Fruit fly (Drosophila melanogaster) whole organism, wandering third instar larva: ENCODE data around the gene mRpL33.

Experiments
- Abd-B ChIP-seq: fragments of >200 bp; optimal IDR thresholded peaks from 2 replicates; lab custom pipeline; 2017; ENCODE audit warnings: missing biosample characterization, missing genetic modification characterization
- CG32264 ChIP-seq: fragments of 200-800 bp; sonication (Bioruptor generic); optimal IDR thresholded peaks from 2 replicates; lab custom pipeline; 2016; ENCODE audit warnings: missing biosample characterization, missing genetic modification characterization
- CG9705 ChIP-seq: fragments of 200-800 bp; sonication (Bioruptor generic); optimal IDR thresholded peaks from 2 replicates; lab custom pipeline; 2018; ENCODE audit warnings: missing biosample characterization, mild to moderate bottlenecking, missing genetic modification characterization
- Dif ChIP-seq: fragments of 200-275, 200-300 bp; sonication (Bioruptor generic); optimal IDR thresholded peaks from 2 replicates; lab custom pipeline; 2018; ENCODE audit warnings: missing biosample characterization, missing genetic modification characterization; ENCODE audit not compliant: partially characterized antibody
- GATAd ChIP-seq: sonication (Bioruptor generic); optimal IDR thresholded peaks from 2 replicates; lab custom pipeline; 2016; ENCODE audit warnings: missing biosample characterization, missing genetic modification characterization
- HLH106 ChIP-seq: fragments of 200-800 bp; optimal IDR thresholded peaks from 3 replicates; lab custom pipeline; 2019; ENCODE audit warnings: missing biosample characterization, mild to moderate bottlenecking, missing genetic modification characterization, moderate library complexity
- Hnf4 ChIP-seq: fragments of 200-800 bp; sonication (Bioruptor generic); optimal IDR thresholded peaks from 2 replicates; lab custom pipeline; 2016; ENCODE audit warnings: missing biosample characterization, mild to moderate bottlenecking, missing genetic modification characterization
- Hr78 ChIP-seq: fragments of >200 bp; optimal IDR thresholded peaks from 2 replicates; lab custom pipeline; 2017; ENCODE audit warnings: missing biosample characterization, missing genetic modification characterization
- Hr83 ChIP-seq: fragments of 200-300 bp; sonication (Bioruptor generic); optimal IDR thresholded peaks from 2 replicates; lab custom pipeline; 2016; ENCODE audit warnings: missing biosample characterization, mild to moderate bottlenecking, missing genetic modification characterization, moderate library complexity; ENCODE audit not compliant: poor library complexity, severe bottlenecking
- Jra ChIP-seq: sonication (Bioruptor generic); optimal IDR thresholded peaks from 2 replicates; lab custom pipeline; 2016; ENCODE audit warnings: missing biosample characterization, missing genetic modification characterization
- Myc ChIP-seq: fragments of >200 bp; optimal IDR thresholded peaks from 2 replicates; lab custom pipeline; 2017
- N ChIP-seq: fragments of >200 bp; optimal IDR thresholded peaks from 2 replicates; lab custom pipeline; 2018; ENCODE audit warnings: missing biosample characterization, missing external identifiers, missing genetic modification characterization
- OdsH ChIP-seq: fragments of 200-800 bp; sonication (Bioruptor generic); optimal IDR thresholded peaks from 2 replicates; lab custom pipeline; 2016; ENCODE audit warnings: missing biosample characterization, mild to moderate bottlenecking, missing genetic modification characterization
- Rel ChIP-seq, 2 experiments: fragments of 200-800 bp; sonication (Bioruptor generic) in 1 of 2; optimal IDR thresholded peaks; 2 replicates in 1 of 2; 3 replicates in 1 of 2; lab custom pipeline; 2016 to 2019; ENCODE audit warnings: mild to moderate bottlenecking in 2 of 2, missing biosample characterization in 2 of 2, missing genetic modification characterization in 2 of 2, moderate library complexity in 1 of 2
- Sp1 ChIP-seq: fragments of 200-800 bp; sonication (Bioruptor generic); optimal IDR thresholded peaks from 3 replicates; lab custom pipeline; 2019; ENCODE audit warnings: missing biosample characterization, mild to moderate bottlenecking, missing genetic modification characterization, moderate library complexity
- Vsx2 ChIP-seq: fragments of 200-300, 225-300 bp; sonication (Bioruptor generic); optimal IDR thresholded peaks from 2 replicates; lab custom pipeline; 2018; ENCODE audit warnings: missing biosample characterization, missing genetic modification characterization; ENCODE audit not compliant: partially characterized antibody
- br ChIP-seq: fragments of 200-800 bp; sonication (Bioruptor generic); optimal IDR thresholded peaks from 2 replicates; lab custom pipeline; 2016; ENCODE audit warnings: missing biosample characterization, missing genetic modification characterization
- brk ChIP-seq: fragments of 200-800 bp; sonication (Bioruptor generic); optimal IDR thresholded peaks from 2 replicates; lab custom pipeline; 2016; ENCODE audit warnings: missing biosample characterization, mild to moderate bottlenecking, missing genetic modification characterization
- dl ChIP-seq, 2 experiments: fragments of 175-275, 200-275 bp in 1 of 2; fragments of 200-275 bp in 1 of 2; sonication (Bioruptor generic); optimal IDR thresholded peaks; lab custom pipeline; 2018; ENCODE audit warnings: mild to moderate bottlenecking in 2 of 2, missing biosample characterization in 2 of 2, missing genetic modification characterization in 2 of 2, moderate library complexity in 2 of 2; ENCODE audit not compliant: partially characterized antibody in 2 of 2, insufficient read depth in 1 of 2
- dmrt93B ChIP-seq: fragments of 200-800 bp; sonication (Bioruptor generic); optimal IDR thresholded peaks from 2 replicates; lab custom pipeline; 2018; ENCODE audit warnings: missing biosample characterization, mild to moderate bottlenecking, missing genetic modification characterization
- ey ChIP-seq: fragments of 200-800 bp; sonication (Bioruptor generic); optimal IDR thresholded peaks from 2 replicates; lab custom pipeline; 2016; ENCODE audit warnings: missing biosample characterization, missing genetic modification characterization
- foxo ChIP-seq, 2 experiments: fragments of 200-800 bp; sonication (Bioruptor generic); optimal IDR thresholded peaks; 2 replicates in 1 of 2; 3 replicates in 1 of 2; lab custom pipeline; 2016 to 2017; ENCODE audit warnings: missing biosample characterization in 2 of 2, missing genetic modification characterization in 2 of 2
- fru ChIP-seq: fragments of 200-800 bp; sonication (Bioruptor generic); optimal IDR thresholded peaks from 3 replicates; lab custom pipeline; 2016; ENCODE audit warnings: missing biosample characterization, mild to moderate bottlenecking, missing genetic modification characterization
- h ChIP-seq: fragments of 200-800 bp; sonication (Bioruptor generic); optimal IDR thresholded peaks from 3 replicates; lab custom pipeline; 2016; ENCODE audit warnings: missing biosample characterization, mild to moderate bottlenecking, missing genetic modification characterization
- jim ChIP-seq: fragments of 175-275, 200-325 bp; sonication (Bioruptor generic); optimal IDR thresholded peaks from 2 replicates; lab custom pipeline; 2016; ENCODE audit warnings: missing biosample characterization, mild to moderate bottlenecking, missing genetic modification characterization
- lola ChIP-seq: fragments of >200 bp; optimal IDR thresholded peaks from 2 replicates; lab custom pipeline; 2017; ENCODE audit warnings: missing biosample characterization, missing genetic modification characterization
- pan ChIP-seq: fragments of >200 bp; optimal IDR thresholded peaks from 2 replicates; lab custom pipeline; 2017
- psq ChIP-seq: fragments of 200-800 bp; sonication (Bioruptor generic); optimal IDR thresholded peaks from 3 replicates; lab custom pipeline; 2017; ENCODE audit warnings: missing biosample characterization, mild to moderate bottlenecking, missing genetic modification characterization, moderate library complexity
- rgr ChIP-seq: fragments of 200-800 bp; sonication (Bioruptor generic); optimal IDR thresholded peaks from 3 replicates; lab custom pipeline; 2016; ENCODE audit warnings: missing biosample characterization, mild to moderate bottlenecking, missing genetic modification characterization
- sage ChIP-seq: fragments of 200-800 bp; sonication (Bioruptor generic); optimal IDR thresholded peaks from 2 replicates; lab custom pipeline; 2016; ENCODE audit warnings: missing biosample characterization, mild to moderate bottlenecking, missing genetic modification characterization
- sv ChIP-seq: fragments of 200-800 bp; sonication (Bioruptor generic); optimal IDR thresholded peaks from 3 replicates; lab custom pipeline; 2016; ENCODE audit warnings: missing biosample characterization, missing genetic modification characterization
- tai ChIP-seq: sonication (Bioruptor generic); optimal IDR thresholded peaks from 2 replicates; lab custom pipeline; 2016; ENCODE audit warnings: missing biosample characterization, missing genetic modification characterization
- usp ChIP-seq: fragments of >200 bp; optimal IDR thresholded peaks from 2 replicates; lab custom pipeline; 2017; ENCODE audit warnings: missing biosample characterization, missing genetic modification characterization
- woc ChIP-seq: sonication (Bioruptor generic); optimal IDR thresholded peaks from 2 replicates; lab custom pipeline; 2016; ENCODE audit warnings: missing biosample characterization, mild to moderate bottlenecking, missing genetic modification characterization

mRpL33 gene

DNA sequence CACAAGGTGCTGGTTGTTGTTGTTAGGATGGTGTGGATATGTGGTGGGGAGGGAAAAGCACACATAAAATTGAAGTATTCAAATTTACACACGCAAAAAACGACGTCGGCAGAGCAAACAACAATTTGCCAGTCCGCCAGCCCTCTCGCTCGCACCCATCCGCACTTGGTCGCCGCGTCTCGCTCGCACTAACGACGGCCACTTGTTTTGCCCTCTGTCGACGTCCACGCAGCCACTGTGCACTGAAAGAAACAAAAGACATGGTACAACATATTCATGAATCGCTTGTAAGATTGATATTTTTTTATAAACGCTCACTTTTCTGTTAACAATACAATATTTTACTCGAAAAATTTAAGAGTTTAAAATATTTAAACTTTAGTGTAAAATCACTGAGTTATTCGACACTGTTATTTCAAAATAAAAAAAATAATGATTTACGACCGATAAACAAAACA, 1.9 kb upstream of the mRpL33 start:
- TF ChIP-seq Abd-B (GFP tag; lab: Kevin White, UChicago) (no peak), CG32264 (GFP tag; lab: Kevin White, UChicago) (peak; percentile 25), ey (peak; percentile 80), HLH106 (tag; lab: Kevin White, UChicago) (peak; percentile 77), GATAd (GFP tag; lab: Kevin White, UChicago) (no peak), OdsH (GFP tag; lab: Kevin White, UChicago) (peak; percentile 71), sv (peak; percentile 34), N (GFP tag; lab: Kevin White, UChicago) (no peak), br (GFP tag; lab: Kevin White, UChicago) (peak; percentile 76), h (GFP tag; lab: Kevin White, UChicago) (peak; percentile 77), Hr83 (GFP tag; lab: Kevin White, UChicago) (peak; percentile 56), Rel (GFP tag; optimal IDR thresholded peaks at IDR 0.05; lab: Kevin White, UChicago) (no peak), Rel (tag; optimal IDR thresholded peaks at IDR 0.05; lab: Kevin White, UChicago) (peak; percentile 46), dmrt93B (GFP tag; lab: Kevin White, UChicago) (peak; percentile 60), dl (GFP tag; optimal IDR thresholded peaks at IDR 0.05; lab: Kevin White, UChicago; ENCODE audit: insufficient read depth in 1 of 2, partially characterized antibody in 2 of 2) (peak in 1 of 2 experiments; percentile 32), Sp1 (peak; percentile 76), Hnf4 (GFP tag; lab: Kevin White, UChicago) (peak; percentile 73), woc (GFP tag; lab: Kevin White, UChicago) (peak; percentile 62), fru (GFP tag; lab: Kevin White, UChicago) (peak; percentile 81), Jra (peak; percentile 68), lola (GFP tag; lab: Kevin White, UChicago) (no peak), Hr78 (GFP tag; lab: Kevin White, UChicago) (no peak), foxo (GFP tag; optimal IDR thresholded peaks at IDR 0.05; lab: Kevin White, UChicago) (peak in 1 of 2 experiments; percentile 81), tai (GFP tag; lab: Kevin White, UChicago) (peak; percentile 52), rgr (GFP tag; lab: Kevin White, UChicago) (peak; percentile 78), Dif (GFP tag; lab: Kevin White, UChicago) (no peak), psq (peak; percentile 52), brk (peak; percentile 31)

dm6 chrX:4322234-4323210, 491 bp upstream of the mRpL33 start, which contains the start of gene norpA:
norpA (plus strand) TSS chrX:4322626.
- TF ChIP-seq GATAd (GFP tag; lab: Kevin White, UChicago) (no peak), sage (no peak), sv (no peak), fru (GFP tag; lab: Kevin White, UChicago) (peak; percentile 67), N (GFP tag; lab: Kevin White, UChicago) (no peak), woc (GFP tag; lab: Kevin White, UChicago) (peak; percentile 24), Jra (peak; percentile 38), Hr83 (GFP tag; lab: Kevin White, UChicago) (peak; percentile 48), tai (GFP tag; lab: Kevin White, UChicago) (no peak), h (GFP tag; lab: Kevin White, UChicago) (peak; percentile 47), br (GFP tag; lab: Kevin White, UChicago) (peak; percentile 62), Myc (lab: Kevin White, UChicago) (no peak), lola (GFP tag; lab: Kevin White, UChicago) (no peak), foxo (GFP tag; optimal IDR thresholded peaks at IDR 0.05; lab: Kevin White, UChicago) (peak in 1 of 2 experiments; percentile 46), brk (no peak), ey (peak; percentile 39), CG9705 (GFP tag; lab: Kevin White, UChicago) (no peak), CG32264 (GFP tag; lab: Kevin White, UChicago) (no peak), Dif (GFP tag; lab: Kevin White, UChicago) (no peak), Sp1 (peak; percentile 42), Abd-B (GFP tag; lab: Kevin White, UChicago) (no peak), dmrt93B (GFP tag; lab: Kevin White, UChicago) (no peak), Vsx2 (no peak), jim (GFP tag; lab: Kevin White, UChicago) (no peak), pan (no peak), HLH106 (tag; lab: Kevin White, UChicago) (peak; percentile 23), usp (GFP tag; lab: Kevin White, UChicago) (no peak), Rel (GFP tag; optimal IDR thresholded peaks at IDR 0.05; lab: Kevin White, UChicago) (no peak), Rel (tag; optimal IDR thresholded peaks at IDR 0.05; lab: Kevin White, UChicago) (no peak), psq (peak; percentile 94), dl (GFP tag; optimal IDR thresholded peaks at IDR 0.05; lab: Kevin White, UChicago; ENCODE audit: insufficient read depth in 1 of 2, partially characterized antibody in 2 of 2) (no peak), OdsH (GFP tag; lab: Kevin White, UChicago) (peak; percentile 53), rgr (GFP tag; lab: Kevin White, UChicago) (peak; percentile 30), Hr78 (GFP tag; lab: Kevin White, UChicago) (no peak)
- TF ChIP-seq, all 38 proteins: peak for 13
